Fruit fly (Drosophila melanogaster) whole organism, embryonic: ENCODE results near the gene CG10300.

Source experiments
- Asciz ChIP-seq: fragments of 200-800 bp; sonication (Bioruptor generic); optimal IDR thresholded peaks from 2 replicates; lab custom pipeline; 2017; ENCODE audit warnings: missing biosample characterization, mild to moderate bottlenecking, missing genetic modification characterization, missing genetic modification reagents
- B-H1 ChIP-seq: fragments of 200-800 bp; sonication (Bioruptor generic); IDR thresholded peaks from 3 replicates; pipeline ENCODE4 v1.3.6; 2022; ENCODE audit warnings: missing biosample characterization, missing genetic modification characterization
- CG10209 ChIP-seq: fragments of 200-800 bp; sonication (Bioruptor generic); optimal IDR thresholded peaks from 3 replicates; lab custom pipeline; 2017; ENCODE audit warnings: missing biosample characterization, mild to moderate bottlenecking, missing genetic modification characterization, missing genetic modification reagents
- CG10543 ChIP-seq: fragments of 200-800 bp; sonication (Bioruptor generic); optimal IDR thresholded peaks from 3 replicates; lab custom pipeline; 2017; ENCODE audit warnings: missing biosample characterization, mild to moderate bottlenecking, missing genetic modification characterization, moderate library complexity
- CG13296 ChIP-seq: fragments of 200-800 bp; sonication (Bioruptor generic); optimal IDR thresholded peaks from 3 replicates; lab custom pipeline; 2018; ENCODE audit warnings: missing biosample characterization, mild to moderate bottlenecking, missing genetic modification characterization
- CG14014 ChIP-seq: fragments of 200-800 bp; sonication (Bioruptor generic); IDR thresholded peaks from 2 replicates; pipeline ENCODE4 v1.3.6; 2022; ENCODE audit warnings: missing biosample characterization, missing genetic modification characterization
- CG15514 ChIP-seq: fragments of 200-800 bp; sonication (Bioruptor generic); optimal IDR thresholded peaks from 3 replicates; lab custom pipeline; 2017; ENCODE audit warnings: missing biosample characterization, missing genetic modification characterization, mild to moderate bottlenecking, moderate library complexity, missing genetic modification reagents
- CG1602 ChIP-seq: fragments of 200-800 bp; sonication (Bioruptor generic); optimal IDR thresholded peaks from 3 replicates; lab custom pipeline; 2016; ENCODE audit warnings: missing biosample characterization, missing genetic modification characterization
- CG17385 ChIP-seq: fragments of 200-800 bp; sonication (Bioruptor generic); optimal IDR thresholded peaks from 3 replicates; lab custom pipeline; 2018; ENCODE audit warnings: missing biosample characterization, mild to moderate bottlenecking, missing genetic modification characterization
- CG17912 ChIP-seq: fragments of 200-800 bp; sonication (Bioruptor generic); optimal IDR thresholded peaks from 2 replicates; lab custom pipeline; 2018; ENCODE audit warnings: missing biosample characterization, mild to moderate bottlenecking, missing genetic modification characterization
- CG31224 ChIP-seq: fragments of 200-800 bp; sonication (Bioruptor generic); IDR thresholded peaks from 2 replicates; pipeline ENCODE4 v1.3.6; 2022; ENCODE audit warnings: missing biosample characterization, missing genetic modification characterization
- CG6254 ChIP-seq: fragments of 200-800 bp; sonication (Bioruptor generic); optimal IDR thresholded peaks from 3 replicates; lab custom pipeline; 2017; ENCODE audit warnings: mild to moderate bottlenecking, missing biosample characterization, missing genetic modification reagents, missing genetic modification characterization
- CG6765 ChIP-seq: fragments of 200-800 bp; sonication (Bioruptor generic); optimal IDR thresholded peaks from 3 replicates; lab custom pipeline; 2017; ENCODE audit warnings: missing biosample characterization, mild to moderate bottlenecking, missing genetic modification characterization
- CG6813 ChIP-seq: fragments of 200-800 bp; sonication (Bioruptor generic); optimal IDR thresholded peaks from 2 replicates; lab custom pipeline; 2017; ENCODE audit warnings: missing biosample characterization, missing genetic modification characterization, mild to moderate bottlenecking, moderate library complexity, missing genetic modification reagents
- CG6854 ChIP-seq: fragments of 200-800 bp; sonication (Bioruptor generic); optimal IDR thresholded peaks from 3 replicates; lab custom pipeline; 2017; ENCODE audit warnings: missing biosample characterization, mild to moderate bottlenecking, missing genetic modification characterization
- CG8359 ChIP-seq: fragments of 200-800 bp; sonication (Bioruptor generic); optimal IDR thresholded peaks from 2 replicates; lab custom pipeline; 2017; ENCODE audit warnings: missing biosample characterization, mild to moderate bottlenecking, missing genetic modification characterization, borderline replicate concordance
- CG9817 ChIP-seq: fragments of 200-800 bp; sonication (Bioruptor generic); optimal IDR thresholded peaks from 2 replicates; lab custom pipeline; 2018; ENCODE audit warnings: missing biosample characterization, mild to moderate bottlenecking, missing genetic modification characterization, moderate library complexity
- CHES-1-like ChIP-seq: fragments of 200-800 bp; sonication (Bioruptor generic); optimal IDR thresholded peaks from 2 replicates; lab custom pipeline; 2016; ENCODE audit warnings: missing biosample characterization, missing genetic modification characterization
- Eip74EF ChIP-seq, 2 experiments: fragments of 200-800 bp in 1 of 2; fragments of >200 bp in 1 of 2; sonication (Bioruptor generic) in 1 of 2; optimal IDR thresholded peaks; 2 replicates each; lab custom pipeline; 2017 to 2019; ENCODE audit warnings: missing biosample characterization in 2 of 2, missing genetic modification characterization in 2 of 2, mild to moderate bottlenecking in 1 of 2, moderate library complexity in 1 of 2
- H15 ChIP-seq: fragments of 200-800 bp; sonication (Bioruptor generic); IDR thresholded peaks from 3 replicates; pipeline ENCODE4 v1.3.6; 2022; ENCODE audit warnings: missing biosample characterization, missing genetic modification characterization
- H2.0 ChIP-seq: fragments of 200-800 bp; sonication (Bioruptor generic); IDR thresholded peaks from 2 replicates; pipeline ENCODE4 v1.3.6; 2022; ENCODE audit warnings: missing biosample characterization, missing genetic modification characterization
- Jarid2 ChIP-seq: fragments of 200-800 bp; sonication (Bioruptor generic); optimal IDR thresholded peaks from 3 replicates; lab custom pipeline; 2017; ENCODE audit warnings: mild to moderate bottlenecking, missing biosample characterization, missing genetic modification reagents, missing genetic modification characterization
- Max ChIP-seq: fragments of 200-800 bp; sonication (Bioruptor generic); optimal IDR thresholded peaks from 2 replicates; lab custom pipeline; 2016; ENCODE audit warnings: missing biosample characterization, mild to moderate bottlenecking, missing genetic modification characterization
- Myb ChIP-seq: fragments of 200-800 bp; sonication (Bioruptor generic); optimal IDR thresholded peaks from 2 replicates; lab custom pipeline; 2016; ENCODE audit warnings: missing biosample characterization, missing genetic modification characterization
- TFAM ChIP-seq: fragments of 200-800 bp; sonication (Bioruptor generic); optimal IDR thresholded peaks from 2 replicates; lab custom pipeline; 2017; ENCODE audit warnings: missing biosample characterization, missing genetic modification characterization, inconsistent platforms
- ase ChIP-seq: fragments of 200-800 bp; sonication (Bioruptor generic); IDR thresholded peaks from 3 replicates; pipeline ENCODE4 v1.3.6; 2022; ENCODE audit warnings: missing biosample characterization, missing genetic modification characterization
- ash1 ChIP-seq: fragments of 200-800 bp; sonication (Bioruptor generic); optimal IDR thresholded peaks from 2 replicates; lab custom pipeline; 2018; ENCODE audit warnings: missing biosample characterization, mild to moderate bottlenecking, missing genetic modification characterization
- bigmax ChIP-seq: fragments of 200-800 bp; sonication (Bioruptor generic); optimal IDR thresholded peaks from 2 replicates; lab custom pipeline; 2018; ENCODE audit warnings: missing biosample characterization, mild to moderate bottlenecking, missing genetic modification characterization
- dimm ChIP-seq: fragments of 200-800 bp; sonication (Bioruptor generic); IDR thresholded peaks from 2 replicates; pipeline ENCODE4 v1.3.6; 2022; ENCODE audit warnings: missing biosample characterization, missing genetic modification characterization
- ems ChIP-seq: fragments of 200-800 bp; sonication (Bioruptor generic); optimal IDR thresholded peaks from 3 replicates; lab custom pipeline; 2016; ENCODE audit warnings: missing biosample characterization, missing genetic modification characterization
- eve ChIP-seq, 2 experiments: fragments of >200 bp; optimal IDR thresholded peaks; 2 replicates each; lab custom pipeline; 2017; ENCODE audit warnings: missing biosample characterization in 2 of 2, missing genetic modification characterization in 2 of 2
- fd64A ChIP-seq: fragments of 200-800 bp; sonication (Bioruptor generic); optimal IDR thresholded peaks from 3 replicates; lab custom pipeline; 2018; ENCODE audit warnings: missing biosample characterization, mild to moderate bottlenecking, missing genetic modification characterization
- fd96Cb ChIP-seq: fragments of 200-800 bp; sonication (Bioruptor generic); optimal IDR thresholded peaks from 2 replicates; lab custom pipeline; 2018; ENCODE audit warnings: missing biosample characterization, mild to moderate bottlenecking, missing genetic modification characterization, moderate library complexity
- gcm ChIP-seq: fragments of 200-800 bp; sonication (Bioruptor generic); optimal IDR thresholded peaks from 2 replicates; lab custom pipeline; 2019; ENCODE audit warnings: missing biosample characterization, mild to moderate bottlenecking, missing genetic modification characterization, moderate library complexity
- grn ChIP-seq: fragments of 200-800 bp; sonication (Bioruptor generic); optimal IDR thresholded peaks from 3 replicates; lab custom pipeline; 2017; ENCODE audit warnings: missing biosample characterization, missing genetic modification characterization
- gsb ChIP-seq: fragments of 200-800 bp; sonication (Bioruptor generic); IDR thresholded peaks from 2 replicates; pipeline ENCODE4 v1.3.6; 2022; ENCODE audit warnings: missing biosample characterization, missing genetic modification characterization
- gsb-n ChIP-seq: fragments of 200-800 bp; sonication (Bioruptor generic); optimal IDR thresholded peaks from 3 replicates; lab custom pipeline; 2018; ENCODE audit warnings: missing biosample characterization, mild to moderate bottlenecking, missing genetic modification characterization
- ham ChIP-seq: fragments of 200-800 bp; sonication (Bioruptor generic); IDR thresholded peaks from 2 replicates; pipeline ENCODE4 v1.3.6; 2022; ENCODE audit warnings: missing biosample characterization, missing genetic modification characterization
- ind ChIP-seq: fragments of 200-800 bp; sonication (Bioruptor generic); optimal IDR thresholded peaks from 3 replicates; lab custom pipeline; 2016; ENCODE audit warnings: missing biosample characterization, missing genetic modification characterization
- insv ChIP-seq, 2 experiments: fragments of 200-800 bp; sonication (Bioruptor generic); optimal IDR thresholded peaks; 3 replicates each; lab custom pipeline; 2016 to 2018; ENCODE audit warnings: missing biosample characterization in 2 of 2, missing genetic modification characterization in 2 of 2
- kah ChIP-seq: fragments of 200-800 bp; sonication (Bioruptor generic); optimal IDR thresholded peaks from 2 replicates; lab custom pipeline; 2018; ENCODE audit warnings: missing biosample characterization, mild to moderate bottlenecking, missing genetic modification characterization
- lbe ChIP-seq: fragments of 200-800 bp; sonication (Bioruptor generic); optimal IDR thresholded peaks from 2 replicates; lab custom pipeline; 2016; ENCODE audit warnings: missing biosample characterization, mild to moderate bottlenecking, missing genetic modification characterization
- nerfin-1 ChIP-seq: fragments of 200-800 bp; sonication (Bioruptor generic); optimal IDR thresholded peaks from 3 replicates; lab custom pipeline; 2019; ENCODE audit warnings: missing biosample characterization, mild to moderate bottlenecking, missing genetic modification characterization, moderate library complexity
- nom ChIP-seq: fragments of 200-800 bp; sonication (Bioruptor generic); optimal IDR thresholded peaks from 2 replicates; lab custom pipeline; 2017; ENCODE audit warnings: missing biosample characterization, missing genetic modification characterization, mild to moderate bottlenecking, moderate library complexity, missing genetic modification reagents
- sd ChIP-seq: fragments of 200-800 bp; sonication (Bioruptor generic); optimal IDR thresholded peaks from 3 replicates; lab custom pipeline; 2018; ENCODE audit warnings: missing biosample characterization, mild to moderate bottlenecking, missing genetic modification characterization, moderate library complexity
- sima ChIP-seq: fragments of 200-800 bp; sonication (Bioruptor generic); optimal IDR thresholded peaks from 2 replicates; lab custom pipeline; 2016; ENCODE audit warnings: missing biosample characterization, missing genetic modification characterization
- tap ChIP-seq: fragments of 200-800 bp; optimal IDR thresholded peaks from 3 replicates; lab custom pipeline; 2019; ENCODE audit warnings: missing biosample characterization, mild to moderate bottlenecking, missing genetic modification characterization, moderate library complexity
- wek ChIP-seq: fragments of 200-800 bp; sonication (Bioruptor generic); optimal IDR thresholded peaks from 3 replicates; lab custom pipeline; 2018; ENCODE audit warnings: missing biosample characterization, mild to moderate bottlenecking, missing genetic modification characterization, moderate library complexity

CG10300 gene

dm6 chr3R:23723381-23724034 lies 12.2 kb downstream of the CG10300 start (continued):
- peak; percentile 78 for TF ChIP-seq CG6813 (GFP tag; lab: Kevin White, UChicago)
- TF ChIP-seq Asciz (GFP tag; lab: Kevin White, UChicago), result peak; percentile 96
- TF ChIP-seq Max (GFP tag; lab: Kevin White, UChicago), result peak; percentile 10
- peak; percentile 76 for TF ChIP-seq tap (tag; lab: Kevin White, UChicago)
- TF ChIP-seq bigmax (GFP tag; lab: Kevin White, UChicago), result peak; percentile 26
- peak; percentile 52; the same call in 1 of the 3 replicates for TF ChIP-seq H15
- TF ChIP-seq lbe, result peak; percentile 39
- no peak for TF ChIP-seq Eip74EF (GFP tag; optimal IDR thresholded peaks at IDR 0.05; lab: Kevin White, UChicago)
- TF ChIP-seq grn (GFP tag; lab: Kevin White, UChicago), result peak; percentile 71
- peak; percentile 39; the same call in 1 of the 2 replicates for TF ChIP-seq dimm (GFP tag; lab: Robert Waterston, UW)
- no peak for TF ChIP-seq sima (GFP tag; lab: Kevin White, UChicago)
- peak; percentile 65 for TF ChIP-seq CG6765 (GFP tag; lab: Kevin White, UChicago)
- peak; percentile 85 for TF ChIP-seq fd64A (GFP tag; lab: Kevin White, UChicago)
- TF ChIP-seq ase, result peak; percentile 50; the same call in 1 of the 3 replicates
- peak; percentile 83 for TF ChIP-seq wek (GFP tag; lab: Kevin White, UChicago)
- TF ChIP-seq nom, result peak; percentile 54
- peak; percentile 22 for TF ChIP-seq Myb (GFP tag; lab: Kevin White, UChicago)
- TF ChIP-seq CG10543 (GFP tag; lab: Kevin White, UChicago), result peak; percentile 44
- peak; percentile 31 for TF ChIP-seq CG10209 (GFP tag; lab: Kevin White, UChicago)
- TF ChIP-seq Jarid2 (GFP tag; lab: Kevin White, UChicago), result peak; percentile 38
- peak; percentile 32 for TF ChIP-seq CG17912
- peak; percentile 52 for TF ChIP-seq CG8359 (GFP tag; lab: Kevin White, UChicago)
- TF ChIP-seq B-H1 (GFP tag; lab: Robert Waterston, UW), result no peak
- peak; percentile 6 for TF ChIP-seq CHES-1-like
- peak in 1 of 2 experiments; percentile 85 for TF ChIP-seq eve (GFP tag; optimal IDR thresholded peaks at IDR 0.05; lab: Kevin White, UChicago)
- no peak for TF ChIP-seq sd (tag; lab: Kevin White, UChicago)
- TF ChIP-seq CG13296 (GFP tag; lab: Kevin White, UChicago), result peak; percentile 71
- TF ChIP-seq fd96Cb (tag; lab: Kevin White, UChicago), result peak; percentile 3
- TF ChIP-seq CG6254, result peak; percentile 71
- TF ChIP-seq gcm (GFP tag; lab: Kevin White, UChicago), result peak; percentile 26
- peak; percentile 11 for TF ChIP-seq CG15514 (GFP tag; lab: Kevin White, UChicago)
- TF ChIP-seq nerfin-1 (tag; lab: Kevin White, UChicago), result peak; percentile 54
- TF ChIP-seq insv (GFP tag; optimal IDR thresholded peaks at IDR 0.05; lab: Kevin White, UChicago), result peak in 1 of 2 experiments; percentile 32
- peak; percentile 54 for TF ChIP-seq gsb-n (tag; lab: Kevin White, UChicago)
- 0 out of 2 replicates have a peak, but pooled peaks have one; percentile 25 for TF ChIP-seq CG31224 (GFP tag; lab: Robert Waterston, UW)
- TF ChIP-seq CG9817 (tag; lab: Kevin White, UChicago), result peak; percentile 7
- TF ChIP-seq ems (GFP tag; lab: Kevin White, UChicago), result peak; percentile 23
- peak; percentile 59; the same call in 1 of the 2 replicates for TF ChIP-seq gsb (GFP tag; lab: Robert Waterston, UW)
- no peak for TF ChIP-seq CG1602 (GFP tag; lab: Kevin White, UChicago)
- peak; percentile 41 for TF ChIP-seq CG6854 (GFP tag; lab: Kevin White, UChicago)
- peak; percentile 4 for TF ChIP-seq ash1 (GFP tag; lab: Kevin White, UChicago)
- peak; percentile 40; the same call in 1 of the 2 replicates for TF ChIP-seq CG14014
- no peak for TF ChIP-seq H2.0 (GFP tag; lab: Robert Waterston, UW)
- TF ChIP-seq ind, result peak; percentile 18
- TF ChIP-seq ham (GFP tag; lab: Robert Waterston, UW), result 0 out of 2 replicates have a peak, but pooled peaks have one; percentile 8
- TF ChIP-seq CG17385, result peak; percentile 25
- peak; percentile 13 for TF ChIP-seq TFAM (GFP tag; lab: Kevin White, UChicago)
- peak; percentile 31 for TF ChIP-seq kah (GFP tag; lab: Kevin White, UChicago)
